Fruit fly (Drosophila melanogaster) whole organism, embryonic: ENCODE results near the gene MED14.
A peak's percentile ranks its signal among the peaks of the same experiment; 100 is the strongest.

ENCODE experiments used
- Asciz ChIP-seq: fragments of 200-800 bp; sonication (Bioruptor generic); optimal IDR thresholded peaks from 2 replicates; lab custom pipeline; 2017; ENCODE audit warnings: missing biosample characterization, mild to moderate bottlenecking, missing genetic modification characterization, missing genetic modification reagents
- CG10209 ChIP-seq: fragments of 200-800 bp; sonication (Bioruptor generic); optimal IDR thresholded peaks from 3 replicates; lab custom pipeline; 2017; ENCODE audit warnings: missing biosample characterization, mild to moderate bottlenecking, missing genetic modification characterization, missing genetic modification reagents
- CG11504 ChIP-seq: fragments of 200-800 bp; sonication (Bioruptor generic); optimal IDR thresholded peaks from 3 replicates; lab custom pipeline; 2019; ENCODE audit warnings: missing biosample characterization, mild to moderate bottlenecking, missing genetic modification characterization, moderate library complexity
- CG13123 ChIP-seq: fragments of 200-800 bp; sonication (Bioruptor generic); optimal IDR thresholded peaks from 2 replicates; lab custom pipeline; 2016; ENCODE audit warnings: missing biosample characterization, missing genetic modification characterization
- CG2129 ChIP-seq: fragments of 200-800 bp; sonication (Bioruptor generic); IDR thresholded peaks from 2 replicates; pipeline ENCODE4 v1.3.6; 2022; ENCODE audit warnings: missing biosample characterization, missing genetic modification characterization; ENCODE audit not compliant: partially characterized antibody
- CG2889 ChIP-seq: fragments of 200-800 bp; sonication (Bioruptor generic); IDR thresholded peaks from 3 replicates; pipeline ENCODE4 v1.3.6; 2022; ENCODE audit warnings: missing biosample characterization, missing genetic modification characterization
- CG30020 ChIP-seq: fragments of 200-800 bp; optimal IDR thresholded peaks from 2 replicates; lab custom pipeline; 2019; ENCODE audit warnings: missing biosample characterization, mild to moderate bottlenecking, missing genetic modification characterization, moderate library complexity
- CG32767 ChIP-seq: fragments of 200-800 bp; sonication (Bioruptor generic); IDR thresholded peaks from 2 replicates; pipeline ENCODE4 v1.3.6; 2022; ENCODE audit warnings: missing biosample characterization, missing genetic modification characterization
- CG33557 ChIP-seq: fragments of 200-800 bp; sonication (Bioruptor generic); optimal IDR thresholded peaks from 2 replicates; lab custom pipeline; 2019; ENCODE audit warnings: missing biosample characterization, mild to moderate bottlenecking, missing genetic modification characterization, moderate library complexity
- CG42726 ChIP-seq: fragments of 200-800 bp; sonication (Bioruptor generic); IDR thresholded peaks from 2 replicates; pipeline ENCODE4 v1.3.6; 2022; ENCODE audit warnings: missing biosample characterization, missing genetic modification characterization; ENCODE audit not compliant: partially characterized antibody
- CG4730 ChIP-seq: fragments of 200-800 bp; sonication (Bioruptor generic); IDR thresholded peaks from 2 replicates; pipeline ENCODE4 v1.3.6; 2022; ENCODE audit warnings: missing biosample characterization, missing genetic modification characterization
- CG4854 ChIP-seq: fragments of 200-800 bp; sonication (Bioruptor generic); optimal IDR thresholded peaks from 2 replicates; lab custom pipeline; 2016; ENCODE audit warnings: missing biosample characterization, missing genetic modification characterization, inconsistent platforms
- CG5953 ChIP-seq: fragments of 200-800 bp; sonication (Bioruptor generic); IDR thresholded peaks from 2 replicates; pipeline ENCODE4 v1.3.6; 2022; ENCODE audit warnings: missing biosample characterization, missing genetic modification characterization
- CG7357 ChIP-seq: fragments of 200-800 bp; sonication (Bioruptor generic); IDR thresholded peaks from 3 replicates; pipeline ENCODE4 v1.3.6; 2022; ENCODE audit warnings: missing biosample characterization, missing genetic modification characterization
- CG7556 ChIP-seq: fragments of 200-800 bp; sonication (Bioruptor generic); optimal IDR thresholded peaks from 2 replicates; lab custom pipeline; 2017; ENCODE audit warnings: missing biosample characterization, mild to moderate bottlenecking, missing genetic modification characterization
- CG9609 ChIP-seq: fragments of 200-800 bp; sonication (Bioruptor generic); optimal IDR thresholded peaks from 3 replicates; lab custom pipeline; 2016; ENCODE audit warnings: missing biosample characterization, missing genetic modification characterization
- D19B ChIP-seq: fragments of 200-800 bp; sonication (Bioruptor generic); optimal IDR thresholded peaks from 2 replicates; lab custom pipeline; 2017; ENCODE audit warnings: missing biosample characterization, mild to moderate bottlenecking, missing genetic modification characterization
- Doc2 ChIP-seq: fragments of 200-800 bp; sonication (Bioruptor generic); IDR thresholded peaks from 2 replicates; pipeline ENCODE4 v1.3.6; 2022; ENCODE audit warnings: missing biosample characterization, missing genetic modification characterization
- E2f1 ChIP-seq: fragments of 200-800 bp; sonication (Bioruptor generic); IDR thresholded peaks from 2 replicates; pipeline ENCODE4 v1.3.6; 2022; ENCODE audit warnings: missing biosample characterization, missing genetic modification characterization
- E2f2 ChIP-seq: fragments of 200-800 bp; sonication (Bioruptor generic); IDR thresholded peaks from 2 replicates; pipeline ENCODE4 v1.3.6; 2022; ENCODE audit warnings: missing biosample characterization, missing genetic modification characterization
- Max ChIP-seq: fragments of 200-800 bp; sonication (Bioruptor generic); optimal IDR thresholded peaks from 2 replicates; lab custom pipeline; 2016; ENCODE audit warnings: missing biosample characterization, mild to moderate bottlenecking, missing genetic modification characterization
- Mrtf ChIP-seq: fragments of 200-800 bp; sonication (Bioruptor generic); IDR thresholded peaks from 3 replicates; pipeline ENCODE4 v1.3.6; 2022; ENCODE audit warnings: missing biosample characterization, missing genetic modification characterization
- Myb ChIP-seq: fragments of 200-800 bp; sonication (Bioruptor generic); optimal IDR thresholded peaks from 2 replicates; lab custom pipeline; 2016; ENCODE audit warnings: missing biosample characterization, missing genetic modification characterization
- Oli ChIP-seq: fragments of 200-800 bp; sonication (Bioruptor generic); optimal IDR thresholded peaks from 2 replicates; lab custom pipeline; 2018; ENCODE audit warnings: missing biosample characterization, mild to moderate bottlenecking, missing genetic modification characterization, moderate library complexity
- Scr ChIP-seq: fragments of 200-800 bp; sonication (Bioruptor generic); IDR thresholded peaks from 2 replicates; pipeline ENCODE4 v1.3.6; 2022; ENCODE audit warnings: missing biosample characterization, missing genetic modification characterization; ENCODE audit not compliant: partially characterized antibody
- Taf1 ChIP-seq: fragments of 200-800 bp; sonication (Bioruptor generic); IDR thresholded peaks from 2 replicates; pipeline ENCODE4 v1.3.6; 2022; ENCODE audit warnings: missing biosample characterization, missing genetic modification characterization
- Xrp1 ChIP-seq: fragments of 200-800 bp; sonication (Bioruptor generic); IDR thresholded peaks from 2 replicates; pipeline ENCODE4 v1.3.6; 2022; ENCODE audit warnings: missing biosample characterization, missing genetic modification characterization
- al ChIP-seq: fragments of 200-800 bp; sonication (Bioruptor generic); IDR thresholded peaks from 2 replicates; pipeline ENCODE4 v1.3.6; 2022; ENCODE audit warnings: missing biosample characterization, missing genetic modification characterization
- aop ChIP-seq: fragments of 200-800 bp; sonication (Bioruptor generic); IDR thresholded peaks from 2 replicates; pipeline ENCODE4 v1.3.6; 2022; ENCODE audit warnings: missing biosample characterization, missing genetic modification characterization
- ase ChIP-seq: fragments of 200-800 bp; sonication (Bioruptor generic); IDR thresholded peaks from 3 replicates; pipeline ENCODE4 v1.3.6; 2022; ENCODE audit warnings: missing biosample characterization, missing genetic modification characterization
- btn ChIP-seq: fragments of 200-800 bp; sonication (Bioruptor generic); optimal IDR thresholded peaks from 2 replicates; lab custom pipeline; 2016; ENCODE audit warnings: missing biosample characterization, missing genetic modification characterization
- caup ChIP-seq: fragments of 200-800 bp; sonication (Bioruptor generic); optimal IDR thresholded peaks from 3 replicates; lab custom pipeline; 2017; ENCODE audit warnings: missing biosample characterization, mild to moderate bottlenecking, missing genetic modification characterization, moderate library complexity; ENCODE audit not compliant: severe bottlenecking
- chn ChIP-seq: fragments of 200-800 bp; sonication (Bioruptor generic); optimal IDR thresholded peaks from 2 replicates; lab custom pipeline; 2016; ENCODE audit warnings: missing biosample characterization, missing genetic modification characterization
- cwo ChIP-seq: fragments of 200-800 bp; sonication (Bioruptor generic); optimal IDR thresholded peaks from 3 replicates; lab custom pipeline; 2017; ENCODE audit warnings: missing biosample characterization, missing genetic modification characterization, mild to moderate bottlenecking, moderate library complexity, missing genetic modification reagents
- fd102C ChIP-seq: fragments of 200-800 bp; sonication (Bioruptor generic); optimal IDR thresholded peaks from 2 replicates; lab custom pipeline; 2018; ENCODE audit warnings: missing biosample characterization, mild to moderate bottlenecking, missing genetic modification characterization, moderate library complexity
- insv ChIP-seq, 2 experiments: fragments of 200-800 bp; sonication (Bioruptor generic); optimal IDR thresholded peaks; 3 replicates each; lab custom pipeline; 2016 to 2018; ENCODE audit warnings: missing biosample characterization in 2 of 2, missing genetic modification characterization in 2 of 2
- inv ChIP-seq: fragments of 200-800 bp; sonication (Bioruptor generic); IDR thresholded peaks from 2 replicates; pipeline ENCODE4 v1.3.6; 2022; ENCODE audit warnings: missing biosample characterization, missing genetic modification characterization; ENCODE audit not compliant: partially characterized antibody
- kni ChIP-seq: fragments of 200-800 bp; sonication (Bioruptor generic); optimal IDR thresholded peaks from 3 replicates; lab custom pipeline; 2017; ENCODE audit warnings: mild to moderate bottlenecking, missing biosample characterization, missing genetic modification reagents, missing genetic modification characterization
- nau ChIP-seq: fragments of 200-800 bp; sonication (Bioruptor generic); optimal IDR thresholded peaks from 3 replicates; lab custom pipeline; 2017; ENCODE audit warnings: missing biosample characterization, mild to moderate bottlenecking, missing genetic modification characterization, missing genetic modification reagents
- ranshi ChIP-seq: fragments of 200-800 bp; sonication (Bioruptor generic); IDR thresholded peaks from 2 replicates; pipeline ENCODE4 v1.3.6; 2022; ENCODE audit warnings: missing biosample characterization, missing genetic modification characterization
- salm ChIP-seq: fragments of 200-800 bp; sonication (Bioruptor generic); optimal IDR thresholded peaks from 2 replicates; lab custom pipeline; 2018; ENCODE audit warnings: missing biosample characterization, mild to moderate bottlenecking, missing genetic modification characterization
- sqz ChIP-seq: fragments of 200-800 bp; sonication (Bioruptor generic); optimal IDR thresholded peaks from 3 replicates; lab custom pipeline; 2018; ENCODE audit warnings: missing biosample characterization, mild to moderate bottlenecking, missing genetic modification characterization
- sr ChIP-seq: fragments of 200-800 bp; sonication (Bioruptor generic); IDR thresholded peaks from 3 replicates; pipeline ENCODE4 v1.3.6; 2022; ENCODE audit warnings: missing biosample characterization, missing genetic modification characterization
- ssp ChIP-seq: fragments of 200-800 bp; sonication (Bioruptor generic); IDR thresholded peaks from 2 replicates; pipeline ENCODE4 v1.3.6; 2022; ENCODE audit warnings: missing biosample characterization, missing genetic modification characterization
- tap ChIP-seq: fragments of 200-800 bp; optimal IDR thresholded peaks from 3 replicates; lab custom pipeline; 2019; ENCODE audit warnings: missing biosample characterization, mild to moderate bottlenecking, missing genetic modification characterization, moderate library complexity
- trh ChIP-seq: fragments of 200-800 bp; sonication (Bioruptor generic); optimal IDR thresholded peaks from 2 replicates; lab custom pipeline; 2016; ENCODE audit warnings: missing biosample characterization, missing genetic modification characterization
- tup ChIP-seq: fragments of 200-800 bp; sonication (Bioruptor generic); optimal IDR thresholded peaks from 2 replicates; lab custom pipeline; 2016; ENCODE audit warnings: missing biosample characterization, mild to moderate bottlenecking, missing genetic modification characterization, moderate library complexity
- unc-4 ChIP-seq: fragments of 200-800 bp; sonication (Bioruptor generic); IDR thresholded peaks from 2 replicates; pipeline ENCODE4 v1.3.6; 2022; ENCODE audit warnings: missing biosample characterization, missing genetic modification characterization; ENCODE audit not compliant: partially characterized antibody
- vvl ChIP-seq: fragments of 200-800 bp; sonication (Bioruptor generic); IDR thresholded peaks from 2 replicates; pipeline ENCODE4 v1.3.6; 2022; ENCODE audit warnings: missing biosample characterization, missing genetic modification characterization

Gene MED14

DNA sequence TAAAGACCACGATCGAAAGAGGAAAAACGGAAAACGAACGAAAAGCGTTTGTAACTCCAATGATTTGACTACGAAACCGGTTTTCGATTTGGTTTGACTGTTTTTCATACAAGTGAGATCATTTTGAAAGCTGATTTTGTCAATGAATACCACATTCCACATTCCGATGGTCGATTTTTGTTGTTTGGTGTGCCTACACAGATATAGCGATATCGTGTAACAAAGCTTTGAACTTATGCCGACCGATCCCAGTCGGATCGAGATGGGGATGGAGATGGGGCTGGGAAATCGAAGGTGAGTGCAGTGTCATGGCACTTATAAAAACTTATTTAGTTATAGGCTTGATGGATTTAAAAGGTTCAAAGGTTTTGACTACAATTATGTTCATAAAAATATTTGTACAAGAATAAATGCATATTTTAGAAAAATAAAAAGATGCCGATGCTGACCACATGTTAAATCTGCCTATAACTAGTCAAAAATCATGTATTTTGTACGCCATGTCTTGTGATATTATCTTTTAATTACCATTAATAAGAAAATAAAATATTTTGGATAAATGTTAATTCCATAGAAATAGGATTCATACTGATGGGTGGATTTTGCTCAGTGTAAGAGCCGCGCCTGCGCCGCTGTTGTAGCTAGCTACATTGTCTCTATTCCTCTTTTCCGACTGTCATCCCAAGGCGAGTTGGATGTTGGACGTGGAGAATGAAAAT lies 49.3 kb downstream of the MED14 start (continued):
- peak; percentile 12; the same call in 1 of the 2 replicates for TF ChIP-seq vvl (GFP tag; lab: Robert Waterston, UW)
- TF ChIP-seq CG2129 (GFP tag; lab: Robert Waterston, UW), result no peak
- TF ChIP-seq CG9609 (GFP tag; lab: Kevin White, UChicago), result no peak
- peak; percentile 14; the same call in 1 of the 2 replicates for TF ChIP-seq E2f2 (GFP tag; lab: Robert Waterston, UW)
- TF ChIP-seq sqz (GFP tag; lab: Kevin White, UChicago), result no peak
- TF ChIP-seq salm (tag; lab: Kevin White, UChicago), result peak; percentile 26
- TF ChIP-seq sr (GFP tag; lab: Robert Waterston, UW), result no peak
- TF ChIP-seq CG42726, result no peak
- no peak for TF ChIP-seq Taf1 (GFP tag; lab: Robert Waterston, UW)
- TF ChIP-seq Scr, result no peak
- peak; percentile 52; the same call in 1 of the 2 replicates for TF ChIP-seq E2f1 (GFP tag; lab: Robert Waterston, UW)
- no peak for TF ChIP-seq CG5953
- TF ChIP-seq CG4730 (GFP tag; lab: Robert Waterston, UW), result peak; percentile 15; the same call in 1 of the 2 replicates
- TF ChIP-seq ranshi (GFP tag; lab: Robert Waterston, UW), result no peak
- TF ChIP-seq kni (GFP tag; lab: Kevin White, UChicago), result no peak
- TF ChIP-seq nau (GFP tag; lab: Kevin White, UChicago), result no peak
- peak; percentile 29 for TF ChIP-seq D19B
- TF ChIP-seq trh (GFP tag; lab: Kevin White, UChicago), result no peak
- TF ChIP-seq CG11504 (tag; lab: Kevin White, UChicago), result peak; percentile 81
- 0 out of 2 replicates have a peak, but pooled peaks have one; percentile 22 for TF ChIP-seq ssp (GFP tag; lab: Robert Waterston, UW)
- TF ChIP-seq insv (GFP tag; optimal IDR thresholded peaks at IDR 0.05; lab: Kevin White, UChicago), result no peak
- TF ChIP-seq Mrtf (GFP tag; lab: Robert Waterston, UW), result 0 out of 3 replicates have a peak, but pooled peaks have one; percentile 31
- TF ChIP-seq ase (GFP tag; lab: Robert Waterston, UW), result no peak
- TF ChIP-seq CG2889, result 0 out of 3 replicates have a peak, but pooled peaks have one; percentile 24
- no peak for TF ChIP-seq CG32767 (GFP tag; lab: Robert Waterston, UW)
- TF ChIP-seq al (GFP tag; lab: Robert Waterston, UW), result peak; percentile 11; the same call in 1 of the 2 replicates
- TF ChIP-seq cwo (GFP tag; lab: Kevin White, UChicago), result no peak
- TF ChIP-seq CG4854 (GFP tag; lab: Kevin White, UChicago), result no peak
- no peak for TF ChIP-seq CG10209 (GFP tag; lab: Kevin White, UChicago)
- no peak; the same call in 1 of the 2 replicates for TF ChIP-seq aop
- TF ChIP-seq Asciz (GFP tag; lab: Kevin White, UChicago), result peak; percentile 74
- TF ChIP-seq chn (GFP tag; lab: Kevin White, UChicago), result no peak
- peak; percentile 51 for TF ChIP-seq tap (tag; lab: Kevin White, UChicago)
- no peak for TF ChIP-seq btn (GFP tag; lab: Kevin White, UChicago)
- TF ChIP-seq Xrp1 (GFP tag; lab: Robert Waterston, UW), result peak; percentile 63
- TF ChIP-seq CG13123 (GFP tag; lab: Kevin White, UChicago), result no peak
- TF ChIP-seq Doc2 (GFP tag; lab: Robert Waterston, UW), result no peak
- peak; percentile 70 for TF ChIP-seq CG7556 (GFP tag; lab: Kevin White, UChicago)
- peak; percentile 37; the same call in 1 of the 3 replicates for TF ChIP-seq CG7357 (GFP tag; lab: Robert Waterston, UW)
- TF ChIP-seq tup (GFP tag; lab: Kevin White, UChicago), result no peak
- TF ChIP-seq Max, result peak; percentile 23
- TF ChIP-seq CG33557 (GFP tag; lab: Kevin White, UChicago), result peak; percentile 41
- no peak for TF ChIP-seq unc-4 (GFP tag; lab: Robert Waterston, UW)
- TF ChIP-seq caup (GFP tag; lab: Kevin White, UChicago), result no peak
- TF ChIP-seq Myb (GFP tag; lab: Kevin White, UChicago), result no peak
- TF ChIP-seq Oli (tag; lab: Kevin White, UChicago), result peak; percentile 76
- peak; percentile 26 for TF ChIP-seq CG30020 (tag; lab: Kevin White, UChicago)
- no peak for TF ChIP-seq fd102C (GFP tag; lab: Kevin White, UChicago)
- no peak for TF ChIP-seq inv (GFP tag; lab: Robert Waterston, UW)
